Fruit fly (Drosophila melanogaster) whole organism: Measurements from ENCODE around the gene CG34155.
A peak's percentile ranks its signal among the peaks of the same experiment; 100 is the strongest.

Source experiments
- CG8478 ChIP-seq: fragments of >200 bp; optimal IDR thresholded peaks from 2 replicates; lab custom pipeline; 2018; ENCODE audit warnings: inconsistent platforms
- Dll ChIP-seq: fragments of >200 bp; optimal IDR thresholded peaks from 2 replicates; lab custom pipeline; 2017
- EcR ChIP-seq, 2 experiments: fragments of >200 bp; optimal IDR thresholded peaks; 2 replicates each; lab custom pipeline; 2017; ENCODE audit warnings: missing biosample characterization in 2 of 2, missing genetic modification characterization in 2 of 2, missing genetic modification reagents in 2 of 2
- pan ChIP-seq: fragments of >200 bp; optimal IDR thresholded peaks from 2 replicates; lab custom pipeline; 2017
- psq ChIP-seq: fragments of >200 bp; optimal IDR thresholded peaks from 2 replicates; lab custom pipeline; 2017
- usp ChIP-seq: fragments of >200 bp; optimal IDR thresholded peaks from 2 replicates; lab custom pipeline; 2017; ENCODE audit warnings: missing biosample characterization, missing genetic modification characterization, mixed read lengths

Gene CG34155

DNA sequence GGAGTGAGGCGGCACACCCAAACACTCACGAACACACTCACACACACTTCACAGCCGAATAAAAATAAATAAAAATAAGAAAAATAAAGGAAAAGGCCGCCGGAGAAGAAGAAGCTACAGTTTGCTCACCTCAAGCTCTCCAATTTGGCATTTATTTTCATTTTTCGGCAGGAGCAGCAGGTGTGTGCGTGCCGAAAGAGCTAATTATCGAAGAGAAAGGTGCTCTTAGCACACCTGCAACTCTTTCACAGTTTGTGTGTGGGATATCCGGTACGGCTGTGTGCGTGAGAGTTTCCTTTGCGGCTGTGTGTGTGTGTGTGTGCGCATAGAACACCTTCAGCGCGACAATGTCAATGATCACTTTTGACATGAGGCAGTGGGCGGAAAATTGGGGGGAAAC, 15.0 kb downstream of the CG34155 start:
- TF ChIP-seq pan (lab: Kevin White, UChicago) = no peak
- TF ChIP-seq CG8478 (lab: Kevin White, UChicago) = no peak
- no peak for TF ChIP-seq usp
- no peak for TF ChIP-seq EcR (GFP tag; optimal IDR thresholded peaks at IDR 0.05; lab: Kevin White, UChicago)
- TF ChIP-seq psq (lab: Kevin White, UChicago) = no peak
- no peak for TF ChIP-seq Dll

- no peak for TF ChIP-seq psq (lab: Kevin White, UChicago)
- no peak for TF ChIP-seq Dll
- no peak for TF ChIP-seq pan (lab: Kevin White, UChicago)
Measured at dm6 chr3R:30541469-30541868, 18.5 kb downstream of the CG34155 start.

- no peak for TF ChIP-seq EcR (GFP tag; optimal IDR thresholded peaks at IDR 0.05; lab: Kevin White, UChicago)
- no peak for TF ChIP-seq pan (lab: Kevin White, UChicago)
- no peak for TF ChIP-seq usp
- TF ChIP-seq psq (lab: Kevin White, UChicago) = no peak
Measured at dm6 chr3R:30540196-30540595, 19.8 kb downstream of the CG34155 start.

- TF ChIP-seq EcR (GFP tag; optimal IDR thresholded peaks at IDR 0.05; lab: Kevin White, UChicago) (no peak), Dll (no peak)
Measured at dm6 chr3R:30536919-30537318, 23.1 kb downstream of the CG34155 start.

dm6 chr3R:30536432-30536831, 23.6 kb downstream of the CG34155 start:
- no peak for TF ChIP-seq CG8478 (lab: Kevin White, UChicago)
- no peak for TF ChIP-seq usp
- TF ChIP-seq EcR (GFP tag; optimal IDR thresholded peaks at IDR 0.05; lab: Kevin White, UChicago) = no peak
- no peak for TF ChIP-seq Dll
- no peak for TF ChIP-seq pan (lab: Kevin White, UChicago)
- TF ChIP-seq psq (lab: Kevin White, UChicago) = no peak

DNA sequence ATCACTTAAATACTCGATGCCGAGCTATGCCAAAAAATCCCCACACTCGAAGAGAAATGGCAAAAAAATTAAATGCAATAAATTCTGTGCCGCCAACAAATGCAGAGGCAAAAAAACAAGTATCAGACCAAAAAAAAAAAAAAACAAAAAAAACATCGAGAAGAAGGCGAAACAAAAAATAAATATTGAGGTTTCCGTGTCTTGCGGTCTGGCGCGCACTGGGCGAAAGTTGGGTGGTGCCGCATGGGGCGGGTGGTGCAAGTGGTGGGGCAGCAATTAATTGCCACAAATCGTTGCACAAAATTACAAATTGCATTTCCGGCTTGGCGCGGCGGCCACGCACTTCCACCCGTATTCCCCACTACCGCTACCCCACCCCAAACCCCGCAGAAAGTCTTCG, 25.6 kb downstream of the CG34155 start:
- TF ChIP-seq CG8478 (lab: Kevin White, UChicago) (no peak), pan (lab: Kevin White, UChicago) (no peak), psq (lab: Kevin White, UChicago) (no peak), EcR (GFP tag; optimal IDR thresholded peaks at IDR 0.05; lab: Kevin White, UChicago) (no peak), Dll (no peak), usp (no peak)

- no peak for TF ChIP-seq pan (lab: Kevin White, UChicago)
- peak; percentile 82 for TF ChIP-seq Dll
Measured at dm6 chr3R:30531989-30532653, 27.9 kb downstream of the CG34155 start, which contains the start of gene tmod. tmod (plus strand) TSS chr3R:30532607.

DNA sequence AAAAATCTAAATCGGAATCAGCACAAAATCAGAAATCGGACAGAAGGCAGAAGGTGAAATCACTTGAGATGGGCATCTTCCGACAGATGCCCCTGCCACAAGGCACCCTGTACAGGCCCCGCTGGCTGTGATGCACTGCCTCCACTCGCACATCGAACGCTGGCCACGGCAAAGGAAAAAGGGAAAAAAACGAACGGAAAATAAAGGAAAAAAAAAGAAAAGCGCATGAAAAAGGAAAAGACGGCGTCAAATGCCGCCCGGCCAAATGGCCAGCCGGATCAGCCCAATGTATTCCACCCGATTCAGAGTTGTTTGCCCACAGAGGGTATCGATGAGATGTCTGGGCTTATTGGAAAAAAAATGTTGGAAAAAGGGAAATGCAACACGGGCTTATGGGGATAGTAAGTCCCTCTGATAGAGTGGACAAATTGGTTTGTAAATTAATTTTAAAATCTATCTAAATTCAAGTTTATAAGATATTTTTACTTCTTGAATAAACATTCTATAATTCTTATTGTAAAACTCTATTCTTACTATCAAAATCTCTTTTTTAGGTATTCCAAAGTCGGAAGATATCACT, 28.8 kb downstream of the CG34155 start:
- TF ChIP-seq Dll (no peak), usp (no peak), psq (lab: Kevin White, UChicago) (no peak), CG8478 (lab: Kevin White, UChicago) (no peak), pan (lab: Kevin White, UChicago) (no peak)

dm6 chr3R:30529570-30529969, 30.4 kb downstream of the CG34155 start:
- TF ChIP-seq psq (lab: Kevin White, UChicago) = no peak
- TF ChIP-seq CG8478 (lab: Kevin White, UChicago) = no peak
- no peak for TF ChIP-seq pan (lab: Kevin White, UChicago)
- TF ChIP-seq EcR (GFP tag; optimal IDR thresholded peaks at IDR 0.05; lab: Kevin White, UChicago) = no peak
- TF ChIP-seq usp = no peak
- TF ChIP-seq Dll = no peak

- no peak for TF ChIP-seq CG8478 (lab: Kevin White, UChicago)
- no peak for TF ChIP-seq psq (lab: Kevin White, UChicago)
- TF ChIP-seq usp = no peak
- TF ChIP-seq pan (lab: Kevin White, UChicago) = no peak
- no peak for TF ChIP-seq Dll
- no peak for TF ChIP-seq EcR (GFP tag; optimal IDR thresholded peaks at IDR 0.05; lab: Kevin White, UChicago)
Measured at dm6 chr3R:30528692-30529305, 31.2 kb downstream of the CG34155 start.

dm6 chr3R:30526799-30527465, 33.1 kb downstream of the CG34155 start, which contains the start of gene jdp:
jdp (minus strand) TSS chr3R:30527037.
- TF ChIP-seq usp (no peak), CG8478 (lab: Kevin White, UChicago) (no peak)

- TF ChIP-seq Dll = no peak
- no peak for TF ChIP-seq pan (lab: Kevin White, UChicago)
- TF ChIP-seq EcR (GFP tag; optimal IDR thresholded peaks at IDR 0.05; lab: Kevin White, UChicago) = no peak
- no peak for TF ChIP-seq psq (lab: Kevin White, UChicago)
- no peak for TF ChIP-seq CG8478 (lab: Kevin White, UChicago)
- no peak for TF ChIP-seq usp
Measured at dm6 chr3R:30525629-30526028, 34.4 kb downstream of the CG34155 start.
